Fruit fly (Drosophila melanogaster): ENCODE results near the gene p24-2.
"Not testable (repeated sequence)": the region's sequence is repeated elsewhere in the genome, so short reads cannot be mapped to it uniquely, and the experiment has no call there.

Gene p24-2

dm6 chr3R:9700513-9700912 lies 7.9 kb upstream of the p24-2 start:
- TF ChIP-seq noc (tag; optimal IDR thresholded peaks at IDR 0.05) = peak; percentile 12

DNA sequence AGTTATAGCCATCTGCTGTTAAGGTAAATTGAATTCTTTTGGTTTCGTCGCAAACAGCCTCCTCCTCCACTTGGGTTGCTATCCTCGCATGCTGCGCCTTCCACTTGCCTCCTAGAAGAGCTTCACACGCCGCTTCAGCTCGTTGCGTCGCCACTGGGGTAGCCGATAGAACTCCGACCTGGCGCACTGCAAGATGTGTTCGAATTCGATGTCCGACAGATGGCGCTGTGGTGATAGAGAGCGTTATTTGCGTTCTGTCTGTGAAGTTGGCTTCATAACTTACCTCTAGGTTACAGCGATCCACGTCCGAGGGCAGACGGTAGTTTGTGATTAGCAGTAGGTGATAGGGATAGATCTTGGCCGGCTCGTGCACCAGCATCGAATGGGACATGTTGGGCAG lies 2.4 kb upstream of the p24-2 start:
- no peak for TF ChIP-seq noc (tag; optimal IDR thresholded peaks at IDR 0.05)

DNA sequence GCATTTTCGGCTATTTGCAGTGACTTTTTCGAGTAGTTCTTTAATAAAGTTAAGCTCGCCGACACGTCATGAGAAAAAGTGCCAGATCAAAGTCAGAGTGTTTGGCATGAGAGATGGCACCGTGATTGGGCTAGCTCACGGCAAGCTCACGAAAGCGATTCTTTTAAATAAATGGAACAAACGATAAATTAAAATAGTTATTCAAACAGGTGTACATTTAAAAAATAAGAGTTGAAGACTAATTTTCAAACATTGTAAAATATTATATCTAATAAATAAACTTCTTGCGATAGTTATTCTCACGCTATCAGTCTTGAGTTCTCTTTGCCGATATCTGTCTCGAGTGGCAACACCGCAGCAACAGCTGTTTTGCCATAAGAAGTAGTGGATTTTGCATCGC lies 7.2 kb downstream of the p24-2 start, which contains the start of the genes eca and CG18542:
TSS of gene eca (minus strand) at position 101 of the 400 bp plus-strand sequence.
TSS of gene CG18542 (plus strand) at position 385 of the 400 bp plus-strand sequence.
- TF ChIP-seq noc (tag; optimal IDR thresholded peaks at IDR 0.05) = not testable (repeated sequence)

DNA sequence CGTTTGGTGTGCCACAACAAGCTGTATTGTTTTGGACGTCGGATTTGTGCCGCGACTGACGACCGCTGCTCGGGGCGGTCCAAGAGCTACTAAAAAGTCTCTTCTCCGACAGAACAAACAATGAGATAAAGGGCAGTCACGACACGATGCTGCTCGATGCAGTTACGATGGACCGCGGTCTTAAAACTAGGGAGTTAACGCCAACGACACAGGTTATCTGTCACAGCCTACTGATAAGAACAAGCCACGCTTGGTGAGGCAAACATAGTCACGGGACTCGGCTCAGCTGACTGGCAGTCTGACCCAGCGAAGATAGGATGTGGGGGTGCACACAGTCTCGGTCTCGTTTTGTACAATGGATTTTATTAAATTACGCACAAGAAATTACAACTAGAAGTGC lies 8.5 kb downstream of the p24-2 start, which contains the start of gene CG9444:
TSS of gene CG9444 (minus strand) at position 140 of the 400 bp plus-strand sequence.
- no peak for TF ChIP-seq noc (tag; optimal IDR thresholded peaks at IDR 0.05)

dm6 chr3R:9683064-9683682 lies 9.4 kb downstream of the p24-2 start:
- TF ChIP-seq noc (tag; optimal IDR thresholded peaks at IDR 0.05) = no peak

DNA sequence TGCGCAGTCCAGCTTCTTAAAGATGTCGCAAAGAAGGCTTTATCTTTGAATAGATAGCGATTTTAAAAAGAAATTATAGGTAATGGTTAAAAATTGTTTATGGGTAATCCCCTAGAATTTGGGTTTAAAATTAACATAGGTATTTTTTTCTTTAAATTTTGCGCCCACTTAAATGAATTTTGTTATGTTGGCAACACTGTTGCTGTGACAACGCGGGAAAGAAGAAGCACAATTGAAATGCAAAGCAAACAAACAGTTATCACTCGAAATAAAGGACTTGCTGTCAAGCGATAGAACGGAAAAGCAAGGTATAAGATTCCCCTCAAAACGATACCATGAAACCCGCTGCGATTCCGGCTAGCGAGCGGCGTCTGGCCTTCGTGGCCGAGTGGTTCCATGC lies 12.8 kb downstream of the p24-2 start, which contains the start of gene nmdyn-D7:
TSS of gene nmdyn-D7 (plus strand) at position 194 of the 400 bp plus-strand sequence.
- TF ChIP-seq noc (tag; optimal IDR thresholded peaks at IDR 0.05) = no peak

DNA sequence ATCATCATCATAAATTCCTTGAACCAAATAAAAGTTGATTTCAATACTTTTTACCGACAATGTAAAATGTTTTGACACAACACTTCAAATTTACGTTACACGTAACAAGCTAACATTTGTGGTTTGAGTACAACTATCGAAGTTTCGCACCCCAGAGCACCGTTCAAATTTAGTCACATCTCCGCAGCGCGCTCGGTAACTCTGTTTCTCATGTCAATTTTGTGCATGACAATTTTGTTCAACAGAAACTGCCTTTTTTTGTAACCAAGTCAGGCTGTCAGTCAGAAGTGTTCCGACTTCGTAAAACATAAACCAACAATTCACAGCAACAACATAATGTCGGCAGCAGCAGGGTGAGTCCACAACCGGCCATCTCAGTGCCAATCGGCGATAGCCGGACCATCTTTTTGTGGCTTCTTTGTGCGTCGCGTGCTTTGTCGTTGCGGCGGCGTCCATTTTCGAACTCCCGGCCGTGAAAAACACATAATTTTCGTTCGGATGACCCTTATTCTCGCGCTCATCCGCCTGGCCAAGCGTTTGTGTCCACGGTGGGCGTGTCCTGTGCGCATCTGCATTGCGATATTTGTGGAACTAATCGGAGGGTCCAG lies 14.8 kb downstream of the p24-2 start, which contains the start of gene p23:
TSS of gene p23 (plus strand) at position 194 of the 608 bp plus-strand sequence.
- no peak for TF ChIP-seq noc (tag; optimal IDR thresholded peaks at IDR 0.05)

DNA sequence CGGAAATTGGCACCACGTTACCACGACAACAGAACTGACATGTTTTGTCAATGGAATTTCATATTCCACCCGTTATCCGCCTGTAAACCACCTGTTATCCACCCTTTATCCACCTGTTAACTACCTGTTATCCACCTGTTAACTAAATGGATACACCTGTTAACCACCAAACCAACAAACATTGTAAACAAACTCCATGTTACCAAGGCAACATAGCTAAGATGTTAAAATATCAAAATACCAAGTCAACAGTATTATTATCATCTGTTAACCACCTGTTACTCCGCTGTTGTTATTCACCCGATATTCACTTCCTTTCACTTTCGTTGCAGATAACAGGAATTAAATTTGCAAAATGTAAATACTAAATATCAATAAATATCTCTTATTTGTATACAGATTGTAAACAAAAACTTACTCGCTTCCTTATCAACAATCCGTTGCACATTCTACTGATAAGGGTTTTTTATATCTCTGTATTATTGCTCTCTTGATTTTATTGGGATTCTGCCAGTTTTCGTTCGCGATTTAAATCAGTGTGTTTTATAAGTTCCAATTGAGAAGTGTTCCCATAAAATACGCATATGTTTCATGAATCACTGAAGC lies 17.5 kb downstream of the p24-2 start, which contains the start of gene Nepl12:
TSS of gene Nepl12 (plus strand) at position 556 of the 606 bp plus-strand sequence.
- no peak for TF ChIP-seq noc (tag; optimal IDR thresholded peaks at IDR 0.05)

- no peak for TF ChIP-seq noc (tag; optimal IDR thresholded peaks at IDR 0.05)
These were observed 18.3 kb downstream of the p24-2 start, which contains the start of gene Dhc1 for dm6 chr3R:9674196-9674693. Gene Dhc1 (minus strand): TSS chr3R:9674643.

- TF ChIP-seq noc (tag; optimal IDR thresholded peaks at IDR 0.05) = no peak
These were observed 19.4 kb downstream of the p24-2 start for dm6 chr3R:9673207-9673606.

dm6 chr3R:9665405-9665804 lies 27.2 kb downstream of the p24-2 start:
- TF ChIP-seq noc (tag; optimal IDR thresholded peaks at IDR 0.05) = no peak

DNA sequence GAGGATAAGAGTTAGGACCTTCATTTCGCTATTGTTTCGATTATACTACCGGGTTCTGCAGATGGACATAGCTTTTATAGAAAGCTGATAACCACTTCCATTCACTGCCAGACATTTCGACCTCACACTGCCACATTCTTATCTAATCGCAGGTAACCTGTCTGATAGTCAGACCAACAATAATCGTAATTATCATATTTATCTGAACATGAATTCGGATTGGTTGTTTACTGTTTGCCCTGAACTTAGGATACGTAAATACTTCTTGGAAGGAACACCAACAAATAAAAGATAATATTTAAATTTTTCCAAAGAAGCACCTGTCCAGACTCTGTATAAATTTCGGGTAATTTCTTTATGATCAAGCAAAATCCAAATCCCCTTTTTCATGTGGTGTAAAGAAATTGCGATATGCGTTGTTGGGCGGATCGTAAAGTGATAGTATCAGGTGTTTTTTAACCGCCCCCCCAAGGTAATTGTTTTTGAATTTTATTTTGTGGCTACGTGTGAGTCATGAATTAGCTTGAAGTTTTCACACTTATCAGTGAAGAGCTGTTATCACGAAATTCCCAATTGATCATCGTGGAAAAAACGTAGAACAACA lies 46.4 kb downstream of the p24-2 start, which contains the start of gene Fst:
TSS of gene Fst (minus strand) at position 51 of the 604 bp plus-strand sequence.
- TF ChIP-seq noc (tag; optimal IDR thresholded peaks at IDR 0.05) = peak; percentile 68

DNA sequence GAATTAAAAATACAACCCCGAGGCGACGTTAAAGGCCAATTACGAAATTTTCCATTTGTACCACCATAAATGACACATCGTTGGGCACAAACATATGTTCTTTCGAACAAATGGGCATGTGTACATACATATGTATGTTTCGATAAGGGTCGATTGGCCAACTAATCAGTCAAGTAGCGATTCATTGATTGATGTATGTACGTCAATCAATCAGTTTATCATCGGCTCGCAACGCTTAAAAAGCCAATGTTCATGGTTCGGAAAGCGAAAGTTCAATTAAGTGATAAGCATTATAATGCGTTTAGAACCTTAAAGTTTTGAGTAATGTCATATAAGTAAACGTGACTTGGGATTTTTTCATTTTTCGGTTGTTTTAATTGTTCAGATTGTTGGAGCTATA lies 48.0 kb downstream of the p24-2 start:
- no peak for TF ChIP-seq noc (tag; optimal IDR thresholded peaks at IDR 0.05)

DNA sequence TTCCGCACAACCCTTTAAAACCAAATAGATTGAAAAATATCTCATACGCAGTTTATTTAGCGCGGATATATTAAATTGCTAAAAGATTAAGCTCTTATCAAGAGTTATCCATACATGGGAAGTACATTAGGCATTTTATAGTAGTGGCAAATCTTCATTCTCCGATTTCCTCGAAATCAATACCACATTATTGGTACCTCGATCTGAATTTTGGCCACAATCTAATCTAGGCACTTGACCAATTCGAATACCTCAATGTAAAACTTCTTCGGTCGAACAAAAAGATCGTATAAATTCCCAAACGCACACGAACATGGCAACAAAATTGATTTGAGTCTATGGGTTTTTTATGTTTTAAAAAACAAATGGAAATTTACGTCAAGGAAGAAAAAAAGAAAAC lies 48.6 kb downstream of the p24-2 start:
- TF ChIP-seq noc (tag; optimal IDR thresholded peaks at IDR 0.05) = no peak

DNA sequence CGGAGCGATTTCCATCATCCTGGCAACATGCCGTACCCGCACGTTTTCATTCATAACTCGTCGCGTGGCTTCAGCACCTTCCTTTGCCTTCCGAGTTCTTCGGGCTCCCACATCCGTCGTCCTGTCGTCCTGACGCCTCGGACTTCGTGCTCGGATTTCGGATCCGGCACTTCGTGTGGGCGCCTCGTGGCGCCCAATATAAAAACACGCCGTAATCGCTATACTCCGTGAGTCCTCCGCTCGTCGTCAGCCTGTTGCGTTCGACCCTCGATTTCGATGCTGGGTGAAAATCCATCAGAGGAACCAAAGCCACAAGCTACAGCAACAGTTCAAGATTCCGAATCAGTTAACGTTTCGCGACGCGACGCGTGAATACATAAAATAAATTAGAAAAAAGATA lies 52.3 kb downstream of the p24-2 start:
- TF ChIP-seq noc (tag; optimal IDR thresholded peaks at IDR 0.05) = no peak

- TF ChIP-seq noc (tag; optimal IDR thresholded peaks at IDR 0.05) = no peak
These were observed 54.7 kb downstream of the p24-2 start, which contains the start of gene Dh44 for dm6 chr3R:9637882-9638281. Gene Dh44 (plus strand): TSS chr3R:9638182.
